Worm (Caenorhabditis elegans): ENCODE measurements around the gene rpl-12.

DNA sequence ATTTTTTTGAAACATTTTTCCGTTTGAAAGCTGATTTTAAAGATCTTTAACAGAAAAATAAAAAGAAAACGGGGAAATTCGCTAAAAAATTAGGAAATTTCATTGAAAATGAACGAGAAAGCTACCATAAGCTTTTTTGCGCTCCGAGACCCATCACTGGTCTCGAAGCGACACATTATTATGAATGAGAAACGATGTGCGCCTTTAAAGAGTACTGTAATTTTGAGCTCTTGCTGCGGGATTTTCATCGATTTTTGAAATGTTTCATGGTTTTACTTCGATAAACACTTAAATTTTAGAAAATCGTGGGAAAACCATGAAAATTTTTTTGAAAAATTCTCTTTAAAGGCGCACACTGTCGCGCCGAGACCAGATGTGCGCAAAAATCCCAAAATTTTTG is 49.8 kb upstream of the rpl-12 start:
- no peak for TF ChIP-seq zim-3 (tag; optimal IDR thresholded peaks at IDR 0.05)
- no peak for TF ChIP-seq lin-35 (GFP tag; optimal IDR thresholded peaks at IDR 0.05)
- TF ChIP-seq cebp-1 (GFP tag; IDR thresholded peaks at IDR 0.05), result no peak
- TF ChIP-seq cebp-1 (tag; optimal IDR thresholded peaks at IDR 0.05), result no peak
- no peak for TF ChIP-seq pha-4 (tag; optimal IDR thresholded peaks at IDR 0.05)
- TF ChIP-seq Y56A3A.18 (GFP tag; IDR thresholded peaks at IDR 0.05), result no peak
- TF ChIP-seq C17E4.6 (GFP tag; IDR thresholded peaks at IDR 0.05), result no peak
- TF ChIP-seq ceh-58 (GFP tag; IDR thresholded peaks at IDR 0.05), result no peak
- TF ChIP-seq hsf-1 (GFP tag; IDR thresholded peaks at IDR 0.05), result no peak
- TF ChIP-seq nhr-90 (tag; optimal IDR thresholded peaks at IDR 0.05), result no peak
- no peak for TF ChIP-seq madf-3 (GFP tag; IDR thresholded peaks at IDR 0.05)
- TF ChIP-seq nhr-27 (tag; optimal IDR thresholded peaks at IDR 0.05), result no peak
- no peak for TF ChIP-seq F22D6.2 (tag; optimal IDR thresholded peaks at IDR 0.05)
